Fruit fly (Drosophila melanogaster) whole organism, embryonic: ENCODE data around the gene CG5973.

Experiments used
- BtbVII ChIP-seq: fragments of 200-800 bp; sonication (Bioruptor generic); optimal IDR thresholded peaks from 3 replicates; lab custom pipeline; 2017; ENCODE audit warnings: missing biosample characterization, mild to moderate bottlenecking, missing genetic modification characterization
- CG10274 ChIP-seq: fragments of 200-800 bp; sonication (Bioruptor generic); optimal IDR thresholded peaks from 3 replicates; lab custom pipeline; 2017; ENCODE audit warnings: missing biosample characterization, mild to moderate bottlenecking, missing genetic modification characterization
- CG11247 ChIP-seq: fragments of 200-800 bp; sonication (Bioruptor generic); IDR thresholded peaks from 2 replicates; pipeline ENCODE4 v1.3.6; 2022; ENCODE audit warnings: missing biosample characterization, missing genetic modification characterization
- CG12744 ChIP-seq: fragments of 200-800 bp; sonication (Bioruptor generic); optimal IDR thresholded peaks from 2 replicates; lab custom pipeline; 2016; ENCODE audit warnings: missing biosample characterization, missing genetic modification characterization
- CG14441 ChIP-seq: fragments of 200-800 bp; sonication (Bioruptor generic); IDR thresholded peaks from 2 replicates; pipeline ENCODE4 v1.3.6; 2022; ENCODE audit warnings: missing biosample characterization, missing genetic modification characterization
- CG15011 ChIP-seq: fragments of 200-800 bp; sonication (Bioruptor generic); optimal IDR thresholded peaks from 3 replicates; lab custom pipeline; 2018; ENCODE audit warnings: missing biosample characterization, mild to moderate bottlenecking, missing genetic modification characterization
- CG15696 ChIP-seq: fragments of 200-800 bp; sonication (Bioruptor generic); optimal IDR thresholded peaks from 2 replicates; lab custom pipeline; 2019; ENCODE audit warnings: missing biosample characterization, mild to moderate bottlenecking, missing genetic modification characterization, moderate library complexity
- CG16779 ChIP-seq: fragments of 200-800 bp; sonication (Bioruptor generic); IDR thresholded peaks from 2 replicates; pipeline ENCODE4 v1.3.6; 2022; ENCODE audit warnings: missing biosample characterization, missing genetic modification characterization
- CG17186 ChIP-seq: fragments of 200-800 bp; sonication (Bioruptor generic); optimal IDR thresholded peaks from 3 replicates; lab custom pipeline; 2017; ENCODE audit warnings: missing biosample characterization, missing genetic modification reagents, missing genetic modification characterization
- CG17802 ChIP-seq: fragments of 200-800 bp; sonication (Bioruptor generic); optimal IDR thresholded peaks from 2 replicates; lab custom pipeline; 2018; ENCODE audit warnings: missing biosample characterization, mild to moderate bottlenecking, missing genetic modification characterization, moderate library complexity
- CG30431 ChIP-seq: fragments of 200-800 bp; sonication (Bioruptor generic); optimal IDR thresholded peaks from 2 replicates; lab custom pipeline; 2017; ENCODE audit warnings: missing biosample characterization, missing genetic modification characterization
- CG31388 ChIP-seq: fragments of 200-800 bp; sonication (Bioruptor generic); optimal IDR thresholded peaks from 2 replicates; lab custom pipeline; 2016; ENCODE audit warnings: missing biosample characterization, missing genetic modification characterization
- CG5245 ChIP-seq: fragments of 200-800 bp; sonication (Bioruptor generic); optimal IDR thresholded peaks from 3 replicates; lab custom pipeline; 2016; ENCODE audit warnings: missing biosample characterization, missing genetic modification characterization
- CG6254 ChIP-seq: fragments of 200-800 bp; sonication (Bioruptor generic); optimal IDR thresholded peaks from 3 replicates; lab custom pipeline; 2017; ENCODE audit warnings: mild to moderate bottlenecking, missing biosample characterization, missing genetic modification reagents, missing genetic modification characterization
- CG6765 ChIP-seq: fragments of 200-800 bp; sonication (Bioruptor generic); optimal IDR thresholded peaks from 3 replicates; lab custom pipeline; 2017; ENCODE audit warnings: missing biosample characterization, mild to moderate bottlenecking, missing genetic modification characterization
- CG7271 ChIP-seq: fragments of 200-800 bp; sonication (Bioruptor generic); optimal IDR thresholded peaks from 2 replicates; lab custom pipeline; 2018; ENCODE audit warnings: missing biosample characterization, mild to moderate bottlenecking, missing genetic modification characterization, moderate library complexity
- CG7786 ChIP-seq: fragments of 200-800 bp; sonication (Bioruptor generic); optimal IDR thresholded peaks from 2 replicates; lab custom pipeline; 2016; ENCODE audit warnings: missing biosample characterization, missing genetic modification characterization
- CG8359 ChIP-seq: fragments of 200-800 bp; sonication (Bioruptor generic); optimal IDR thresholded peaks from 2 replicates; lab custom pipeline; 2017; ENCODE audit warnings: missing biosample characterization, mild to moderate bottlenecking, missing genetic modification characterization, borderline replicate concordance
- CG9437 ChIP-seq: fragments of 200-800 bp; sonication (Bioruptor generic); optimal IDR thresholded peaks from 2 replicates; lab custom pipeline; 2018; ENCODE audit warnings: missing biosample characterization, mild to moderate bottlenecking, missing genetic modification characterization
- CG9609 ChIP-seq: fragments of 200-800 bp; sonication (Bioruptor generic); optimal IDR thresholded peaks from 3 replicates; lab custom pipeline; 2016; ENCODE audit warnings: missing biosample characterization, missing genetic modification characterization
- Camta ChIP-seq: fragments of 200-800 bp; sonication (Bioruptor generic); optimal IDR thresholded peaks from 2 replicates; lab custom pipeline; 2016; ENCODE audit warnings: missing biosample characterization, missing genetic modification characterization
- HLHmδ ChIP-seq: fragments of 200-800 bp; sonication (Bioruptor generic); optimal IDR thresholded peaks from 2 replicates; lab custom pipeline; 2018; ENCODE audit warnings: missing biosample characterization, mild to moderate bottlenecking, missing genetic modification characterization, moderate library complexity
- Hmx ChIP-seq: fragments of 200-800 bp; sonication (Bioruptor generic); optimal IDR thresholded peaks from 2 replicates; lab custom pipeline; 2016; ENCODE audit warnings: missing biosample characterization, missing genetic modification characterization
- Mad ChIP-seq: fragments of 200-800 bp; sonication (Bioruptor generic); optimal IDR thresholded peaks from 2 replicates; lab custom pipeline; 2016; ENCODE audit warnings: missing biosample characterization, missing genetic modification characterization
- Meics ChIP-seq: fragments of 200-800 bp; sonication (Bioruptor generic); optimal IDR thresholded peaks from 2 replicates; lab custom pipeline; 2017; ENCODE audit warnings: missing biosample characterization, mild to moderate bottlenecking, missing genetic modification characterization
- PHDP ChIP-seq: fragments of 200-800 bp; sonication (Bioruptor generic); optimal IDR thresholded peaks from 3 replicates; lab custom pipeline; 2018; ENCODE audit warnings: missing biosample characterization, mild to moderate bottlenecking, missing genetic modification characterization, moderate library complexity
- Stat92E ChIP-seq, 3 experiments: fragments of >200 bp in 2 of 3; fragments of 200-800 bp in 1 of 3; sonication (Bioruptor generic) in 1 of 3; optimal IDR thresholded peaks; 2 replicates each; lab custom pipeline; 2017 to 2019; ENCODE audit warnings: missing biosample characterization in 3 of 3, missing genetic modification characterization in 3 of 3, mild to moderate bottlenecking in 1 of 3, moderate library complexity in 1 of 3
- Taf1 ChIP-seq: fragments of 200-800 bp; sonication (Bioruptor generic); IDR thresholded peaks from 2 replicates; pipeline ENCODE4 v1.3.6; 2022; ENCODE audit warnings: missing biosample characterization, missing genetic modification characterization
- ato ChIP-seq: fragments of 200-800 bp; sonication (Bioruptor generic); IDR thresholded peaks from 2 replicates; pipeline ENCODE4 v1.3.6; 2022; ENCODE audit warnings: missing biosample characterization, missing genetic modification characterization; ENCODE audit not compliant: partially characterized antibody
- az2 ChIP-seq: fragments of 200-800 bp; sonication (Bioruptor generic); optimal IDR thresholded peaks from 3 replicates; lab custom pipeline; 2016; ENCODE audit warnings: missing biosample characterization, missing genetic modification characterization
- bbx ChIP-seq: fragments of 200-800 bp; sonication (Bioruptor generic); IDR thresholded peaks from 2 replicates; pipeline ENCODE4 v1.3.6; 2022; ENCODE audit warnings: missing biosample characterization, missing genetic modification characterization; ENCODE audit not compliant: partially characterized antibody
- bcd ChIP-seq: fragments of 200-800 bp; sonication (Bioruptor generic); optimal IDR thresholded peaks from 2 replicates; lab custom pipeline; 2017; ENCODE audit warnings: missing biosample characterization, mild to moderate bottlenecking, missing genetic modification characterization
- cato ChIP-seq: fragments of 200-800 bp; sonication (Bioruptor generic); optimal IDR thresholded peaks from 2 replicates; lab custom pipeline; 2016; ENCODE audit warnings: missing biosample characterization, missing genetic modification characterization, borderline replicate concordance
- exex ChIP-seq: fragments of 200-800 bp; sonication (Bioruptor generic); optimal IDR thresholded peaks from 4 replicates; lab custom pipeline; 2018; ENCODE audit warnings: missing biosample characterization, mild to moderate bottlenecking, missing genetic modification characterization, moderate library complexity
- grn ChIP-seq: fragments of 200-800 bp; sonication (Bioruptor generic); optimal IDR thresholded peaks from 3 replicates; lab custom pipeline; 2017; ENCODE audit warnings: missing biosample characterization, missing genetic modification characterization
- ind ChIP-seq: fragments of 200-800 bp; sonication (Bioruptor generic); optimal IDR thresholded peaks from 3 replicates; lab custom pipeline; 2016; ENCODE audit warnings: missing biosample characterization, missing genetic modification characterization
- klu ChIP-seq: fragments of 200-800 bp; sonication (Bioruptor generic); IDR thresholded peaks from 2 replicates; pipeline ENCODE4 v1.3.6; 2022; ENCODE audit warnings: missing biosample characterization, missing genetic modification characterization
- kni ChIP-seq: fragments of 200-800 bp; sonication (Bioruptor generic); optimal IDR thresholded peaks from 3 replicates; lab custom pipeline; 2017; ENCODE audit warnings: mild to moderate bottlenecking, missing biosample characterization, missing genetic modification reagents, missing genetic modification characterization
- lbe ChIP-seq: fragments of 200-800 bp; sonication (Bioruptor generic); optimal IDR thresholded peaks from 2 replicates; lab custom pipeline; 2016; ENCODE audit warnings: missing biosample characterization, mild to moderate bottlenecking, missing genetic modification characterization
- mld ChIP-seq: fragments of 200-800 bp; sonication (Bioruptor generic); IDR thresholded peaks from 3 replicates; pipeline ENCODE4 v1.3.6; 2022; ENCODE audit warnings: missing biosample characterization, missing genetic modification characterization; ENCODE audit not compliant: partially characterized antibody
- oc ChIP-seq: fragments of 200-800 bp; sonication (Bioruptor generic); optimal IDR thresholded peaks from 2 replicates; lab custom pipeline; 2018; ENCODE audit warnings: missing biosample characterization, mild to moderate bottlenecking, missing genetic modification characterization, moderate library complexity
- peb ChIP-seq: fragments of 200-800 bp; sonication (Bioruptor generic); IDR thresholded peaks from 2 replicates; pipeline ENCODE4 v1.3.6; 2022; ENCODE audit warnings: missing biosample characterization, missing genetic modification characterization
- salm ChIP-seq: fragments of 200-800 bp; sonication (Bioruptor generic); optimal IDR thresholded peaks from 2 replicates; lab custom pipeline; 2018; ENCODE audit warnings: missing biosample characterization, mild to moderate bottlenecking, missing genetic modification characterization
- sima ChIP-seq: fragments of 200-800 bp; sonication (Bioruptor generic); optimal IDR thresholded peaks from 2 replicates; lab custom pipeline; 2016; ENCODE audit warnings: missing biosample characterization, missing genetic modification characterization
- slp2 ChIP-seq: fragments of 200-800 bp; sonication (Bioruptor generic); optimal IDR thresholded peaks from 2 replicates; lab custom pipeline; 2016; ENCODE audit warnings: missing biosample characterization, missing genetic modification characterization
- tin ChIP-seq: fragments of 200-800 bp; sonication (Bioruptor generic); optimal IDR thresholded peaks from 3 replicates; lab custom pipeline; 2016; ENCODE audit warnings: missing biosample characterization, missing genetic modification characterization
- unpg ChIP-seq: fragments of 200-800 bp; sonication (Bioruptor generic); optimal IDR thresholded peaks from 3 replicates; lab custom pipeline; 2018; ENCODE audit warnings: missing biosample characterization, mild to moderate bottlenecking, missing genetic modification characterization, moderate library complexity
- zen2 ChIP-seq: fragments of 200-800 bp; sonication (Bioruptor generic); IDR thresholded peaks from 3 replicates; pipeline ENCODE4 v1.3.6; 2022; ENCODE audit warnings: missing biosample characterization, missing genetic modification characterization; ENCODE audit not compliant: partially characterized antibody

CG5973 gene

dm6 chr2L:7433957-7434736 lies 3.1 kb upstream of the CG5973 start (continued):
- TF ChIP-seq Stat92E (GFP tag; optimal IDR thresholded peaks at IDR 0.05; lab: Kevin White, UChicago) (no peak), CG31388 (GFP tag; lab: Kevin White, UChicago) (no peak), CG17186 (GFP tag; lab: Kevin White, UChicago) (no peak), HLHmδ (GFP tag; lab: Kevin White, UChicago) (no peak), CG9609 (no peak), bcd (GFP tag; lab: Kevin White, UChicago) (peak; percentile 57), zen2 (GFP tag; lab: Robert Waterston, UW) (no peak), grn (GFP tag; lab: Kevin White, UChicago) (no peak), bbx (GFP tag; lab: Robert Waterston, UW) (no peak), CG9437 (GFP tag; lab: Kevin White, UChicago) (peak; percentile 59), CG12744 (no peak), CG15011 (GFP tag; lab: Kevin White, UChicago) (peak; percentile 50), exex (tag; lab: Kevin White, UChicago) (peak; percentile 78), CG15696 (tag; lab: Kevin White, UChicago) (peak; percentile 2), BtbVII (peak; percentile 66), CG7786 (GFP tag; lab: Kevin White, UChicago) (peak; percentile 17), az2 (GFP tag; lab: Kevin White, UChicago) (no peak), CG8359 (GFP tag; lab: Kevin White, UChicago) (no peak), ato (GFP tag; lab: Robert Waterston, UW) (no peak), CG16779 (GFP tag; lab: Robert Waterston, UW) (0 out of 2 replicates have a peak, but pooled peaks have one; percentile 16), oc (tag; lab: Kevin White, UChicago) (peak; percentile 48), Camta (GFP tag; lab: Kevin White, UChicago) (no peak), slp2 (GFP tag; lab: Kevin White, UChicago) (no peak), kni (GFP tag; lab: Kevin White, UChicago) (no peak), CG7271 (no peak), tin (GFP tag; lab: Kevin White, UChicago) (no peak), PHDP (tag; lab: Kevin White, UChicago) (peak; percentile 88), CG10274 (GFP tag; lab: Kevin White, UChicago) (peak; percentile 44), Meics (GFP tag; lab: Kevin White, UChicago) (peak; percentile 80), klu (GFP tag; lab: Robert Waterston, UW) (peak; percentile 81), CG5245 (no peak), peb (GFP tag; lab: Robert Waterston, UW) (peak; percentile 57; the same call in 1 of the 2 replicates), ind (GFP tag; lab: Kevin White, UChicago) (no peak), unpg (peak; percentile 74), CG6254 (GFP tag; lab: Kevin White, UChicago) (no peak), CG17802 (tag; lab: Kevin White, UChicago) (no peak), salm (tag; lab: Kevin White, UChicago) (peak; percentile 28), mld (no peak), sima (GFP tag; lab: Kevin White, UChicago) (no peak), CG11247 (peak; percentile 83), CG14441 (GFP tag; lab: Robert Waterston, UW) (peak; percentile 75), Mad (peak; percentile 23), CG6765 (peak; percentile 14), lbe (GFP tag; lab: Kevin White, UChicago) (no peak), Hmx (no peak), cato (GFP tag; lab: Kevin White, UChicago) (no peak), CG30431 (GFP tag; lab: Kevin White, UChicago) (no peak), Taf1 (GFP tag; lab: Robert Waterston, UW) (peak; percentile 86)
